Worm (Caenorhabditis elegans) whole organism, L2 larva: Measurements from ENCODE around the gene F44E2.6.

Experiments
- C34F6.9 ChIP-seq: fragments of 150-350 bp; optimal IDR thresholded peaks from 2 replicates; lab custom pipeline; 2014; ENCODE audit warnings: missing biosample characterization, missing genetic modification characterization
- F13H6.1 ChIP-seq: sonication (generic microtip); optimal IDR thresholded peaks from 2 replicates; lab custom pipeline; 2016; ENCODE audit warnings: missing genetic modification characterization, missing compliant biosample characterization
- R02D3.7 ChIP-seq: fragments of 150-350 bp; optimal IDR thresholded peaks from 2 replicates; lab custom pipeline; 2014; ENCODE audit warnings: missing biosample characterization, missing genetic modification characterization
- Y55F3AM.14 ChIP-seq: fragments of 200-800 bp; sonication (Bioruptor generic); optimal IDR thresholded peaks from 2 replicates; lab custom pipeline; 2018; ENCODE audit warnings: mild to moderate bottlenecking, missing genetic modification characterization, missing compliant biosample characterization
- ZK546.5 ChIP-seq: sonication (generic microtip); optimal IDR thresholded peaks from 2 replicates; lab custom pipeline; 2017; ENCODE audit warnings: missing biosample characterization, missing genetic modification characterization
- alr-1 ChIP-seq: fragments of 150-350 bp; optimal IDR thresholded peaks from 2 replicates; lab custom pipeline; 2014; ENCODE audit warnings: missing biosample characterization, missing genetic modification characterization
- aly-2 ChIP-seq: fragments of 150-350 bp; optimal IDR thresholded peaks from 2 replicates; lab custom pipeline; 2014; ENCODE audit warnings: missing biosample characterization, missing genetic modification characterization
- ama-1 ChIP-seq: fragments of 150-350 bp; optimal IDR thresholded peaks from 2 replicates; lab custom pipeline; 2018; ENCODE audit warnings: inconsistent platforms
- blmp-1 ChIP-seq: sonication (generic microtip); optimal IDR thresholded peaks from 2 replicates; lab custom pipeline; 2017; ENCODE audit warnings: missing genetic modification characterization, mild to moderate bottlenecking, missing compliant biosample characterization, antibody characterized with exemption, moderate library complexity; ENCODE audit not compliant: insufficient read depth
- ceh-16 ChIP-seq: fragments of 150-350 bp; optimal IDR thresholded peaks from 2 replicates; lab custom pipeline; 2014; ENCODE audit warnings: missing biosample characterization, missing genetic modification characterization
- ceh-82 ChIP-seq: fragments of 150-350 bp; optimal IDR thresholded peaks from 2 replicates; lab custom pipeline; 2014; ENCODE audit warnings: missing biosample characterization, missing genetic modification characterization
- crh-2 ChIP-seq: sonication (generic microtip); optimal IDR thresholded peaks from 2 replicates; lab custom pipeline; 2017; ENCODE audit warnings: missing biosample characterization, missing genetic modification characterization
- dmd-4 ChIP-seq: sonication (generic microtip); optimal IDR thresholded peaks from 2 replicates; lab custom pipeline; 2017; ENCODE audit warnings: missing biosample characterization, missing genetic modification characterization
- egl-27 ChIP-seq: sonication (generic microtip); optimal IDR thresholded peaks from 3 replicates; lab custom pipeline; 2017; ENCODE audit warnings: missing biosample characterization, missing genetic modification reagents, missing genetic modification characterization
- elt-1 ChIP-seq: fragments of 150-350 bp; optimal IDR thresholded peaks from 2 replicates; lab custom pipeline; 2014; ENCODE audit warnings: missing biosample characterization, missing genetic modification characterization
- elt-3 ChIP-seq: sonication (generic microtip); optimal IDR thresholded peaks from 2 replicates; lab custom pipeline; 2017; ENCODE audit warnings: missing biosample characterization, missing genetic modification characterization
- fos-1 ChIP-seq: fragments of 150-350 bp; optimal IDR thresholded peaks from 2 replicates; lab custom pipeline; 2014; ENCODE audit warnings: missing biosample characterization, missing genetic modification characterization
- gmeb-1 ChIP-seq: fragments of 150-350 bp; optimal IDR thresholded peaks from 2 replicates; lab custom pipeline; 2014; ENCODE audit warnings: missing biosample characterization, missing genetic modification characterization
- lin-11 ChIP-seq: fragments of 150-350 bp; sonication (generic microtip); optimal IDR thresholded peaks from 2 replicates; lab custom pipeline; 2014; ENCODE audit warnings: missing biosample characterization, missing genetic modification characterization, inconsistent platforms, mixed read lengths
- lin-13 ChIP-seq: fragments of 150-350 bp; optimal IDR thresholded peaks from 2 replicates; lab custom pipeline; 2014; ENCODE audit warnings: missing biosample characterization, missing genetic modification reagents, missing genetic modification characterization
- lin-39 ChIP-seq: fragments of 150-350 bp; optimal IDR thresholded peaks from 2 replicates; lab custom pipeline; 2014; ENCODE audit warnings: missing biosample characterization, missing genetic modification reagents, missing genetic modification characterization
- lsy-2 ChIP-seq, 2 experiments: fragments of 150-350 bp in 1 of 2; sonication (generic microtip) in 1 of 2; optimal IDR thresholded peaks; 2 replicates each; lab custom pipeline; 2014 to 2017; ENCODE audit warnings: missing biosample characterization in 2 of 2, missing genetic modification characterization in 2 of 2
- mab-5 ChIP-seq: fragments of 150-350 bp; optimal IDR thresholded peaks from 2 replicates; lab custom pipeline; 2014; ENCODE audit warnings: missing biosample characterization, missing genetic modification characterization
- mbf-1 ChIP-seq: sonication (generic microtip); optimal IDR thresholded peaks from 2 replicates; lab custom pipeline; 2017; ENCODE audit warnings: missing biosample characterization, missing genetic modification characterization
- mdl-1 ChIP-seq, 2 experiments: fragments of 150-350 bp in 1 of 2; sonication (generic microtip) in 1 of 2; optimal IDR thresholded peaks; 2 replicates each; lab custom pipeline; 2017; ENCODE audit warnings: missing biosample characterization in 2 of 2, missing genetic modification characterization in 2 of 2
- nhr-10 ChIP-seq: sonication (generic microtip); optimal IDR thresholded peaks from 2 replicates; lab custom pipeline; 2017; ENCODE audit warnings: missing biosample characterization, missing genetic modification characterization
- nhr-11 ChIP-seq: fragments of 150-350 bp; optimal IDR thresholded peaks from 2 replicates; lab custom pipeline; 2014; ENCODE audit warnings: missing biosample characterization, missing genetic modification characterization
- nhr-12 ChIP-seq: fragments of 150-350 bp; optimal IDR thresholded peaks from 2 replicates; lab custom pipeline; 2014; ENCODE audit warnings: missing biosample characterization, missing genetic modification characterization
- nhr-129 ChIP-seq: fragments of 150-350 bp; optimal IDR thresholded peaks from 2 replicates; lab custom pipeline; 2014; ENCODE audit warnings: missing biosample characterization, missing genetic modification characterization
- nhr-21 ChIP-seq: fragments of 150-350 bp; optimal IDR thresholded peaks from 2 replicates; lab custom pipeline; 2014; ENCODE audit warnings: missing biosample characterization, missing genetic modification characterization
- nhr-23 ChIP-seq: fragments of 150-350 bp; optimal IDR thresholded peaks from 2 replicates; lab custom pipeline; 2014; ENCODE audit warnings: missing biosample characterization, missing genetic modification reagents, missing genetic modification characterization
- nhr-237 ChIP-seq: fragments of 150-350 bp; optimal IDR thresholded peaks from 2 replicates; lab custom pipeline; 2014; ENCODE audit warnings: missing biosample characterization, missing genetic modification characterization
- nhr-25 ChIP-seq: fragments of 150-350 bp; sonication (generic microtip); optimal IDR thresholded peaks from 3 replicates; lab custom pipeline; 2014; ENCODE audit warnings: missing biosample characterization, missing genetic modification characterization
- nhr-6 ChIP-seq: fragments of 150-350 bp; optimal IDR thresholded peaks from 2 replicates; lab custom pipeline; 2014; ENCODE audit warnings: missing biosample characterization, missing genetic modification characterization
- nhr-77 ChIP-seq: fragments of 150-350 bp; optimal IDR thresholded peaks from 2 replicates; lab custom pipeline; 2014; ENCODE audit warnings: missing biosample characterization, missing genetic modification characterization
- peb-1 ChIP-seq: fragments of 150-350 bp; optimal IDR thresholded peaks from 2 replicates; lab custom pipeline; 2014; ENCODE audit warnings: missing biosample characterization, missing genetic modification characterization
- sem-4 ChIP-seq: fragments of 150-350 bp; optimal IDR thresholded peaks from 2 replicates; lab custom pipeline; 2014; ENCODE audit warnings: missing biosample characterization, missing genetic modification reagents, missing genetic modification characterization
- skn-1 ChIP-seq: sonication (generic microtip); optimal IDR thresholded peaks from 2 replicates; lab custom pipeline; 2017; ENCODE audit warnings: missing biosample characterization, missing genetic modification characterization
- sma-3 ChIP-seq: sonication (generic microtip); optimal IDR thresholded peaks from 2 replicates; lab custom pipeline; 2016; ENCODE audit warnings: missing genetic modification reagents, missing genetic modification characterization, missing compliant biosample characterization
- sma-9 ChIP-seq, 2 experiments: fragments of 150-350 bp in 1 of 2; sonication (generic microtip) in 1 of 2; optimal IDR thresholded peaks; 2 replicates each; lab custom pipeline; 2014 to 2016; ENCODE audit warnings: missing genetic modification characterization in 2 of 2, mild to moderate bottlenecking in 1 of 2, missing biosample characterization in 1 of 2, missing compliant biosample characterization in 1 of 2, missing genetic modification reagents in 1 of 2, moderate library complexity in 1 of 2
- snpc-4 ChIP-seq: fragments of 150-350 bp; optimal IDR thresholded peaks from 2 replicates; lab custom pipeline; 2014; ENCODE audit warnings: missing biosample characterization, missing genetic modification characterization
- unc-39 ChIP-seq: fragments of 150-350 bp; optimal IDR thresholded peaks from 2 replicates; lab custom pipeline; 2014; ENCODE audit warnings: missing biosample characterization, missing genetic modification characterization
- unc-55 ChIP-seq: fragments of 150-350 bp; sonication (generic microtip); optimal IDR thresholded peaks from 3 replicates; lab custom pipeline; 2014; ENCODE audit warnings: missing biosample characterization, missing genetic modification reagents, missing genetic modification characterization
- unc-62 ChIP-seq: fragments of 150-350 bp; optimal IDR thresholded peaks from 2 replicates; lab custom pipeline; 2014; ENCODE audit warnings: missing biosample characterization, missing genetic modification reagents, missing genetic modification characterization
- zag-1 ChIP-seq: fragments of 150-350 bp; optimal IDR thresholded peaks from 2 replicates; lab custom pipeline; 2014; ENCODE audit warnings: missing biosample characterization, missing genetic modification characterization
- ztf-1 ChIP-seq: fragments of 200-800 bp; sonication (Bioruptor generic); conservative IDR thresholded peaks from 2 replicates; pipeline ENCODE4 v1.3.6; 2022; ENCODE audit warnings: missing genetic modification characterization, missing compliant biosample characterization
- ztf-11 ChIP-seq: sonication (generic microtip); optimal IDR thresholded peaks from 2 replicates; lab custom pipeline; 2017; ENCODE audit warnings: missing biosample characterization, missing genetic modification characterization
- ztf-4 ChIP-seq: fragments of 150-350 bp; optimal IDR thresholded peaks from 2 replicates; lab custom pipeline; 2014; ENCODE audit warnings: missing biosample characterization, missing genetic modification characterization

The F44E2.6 gene

DNA sequence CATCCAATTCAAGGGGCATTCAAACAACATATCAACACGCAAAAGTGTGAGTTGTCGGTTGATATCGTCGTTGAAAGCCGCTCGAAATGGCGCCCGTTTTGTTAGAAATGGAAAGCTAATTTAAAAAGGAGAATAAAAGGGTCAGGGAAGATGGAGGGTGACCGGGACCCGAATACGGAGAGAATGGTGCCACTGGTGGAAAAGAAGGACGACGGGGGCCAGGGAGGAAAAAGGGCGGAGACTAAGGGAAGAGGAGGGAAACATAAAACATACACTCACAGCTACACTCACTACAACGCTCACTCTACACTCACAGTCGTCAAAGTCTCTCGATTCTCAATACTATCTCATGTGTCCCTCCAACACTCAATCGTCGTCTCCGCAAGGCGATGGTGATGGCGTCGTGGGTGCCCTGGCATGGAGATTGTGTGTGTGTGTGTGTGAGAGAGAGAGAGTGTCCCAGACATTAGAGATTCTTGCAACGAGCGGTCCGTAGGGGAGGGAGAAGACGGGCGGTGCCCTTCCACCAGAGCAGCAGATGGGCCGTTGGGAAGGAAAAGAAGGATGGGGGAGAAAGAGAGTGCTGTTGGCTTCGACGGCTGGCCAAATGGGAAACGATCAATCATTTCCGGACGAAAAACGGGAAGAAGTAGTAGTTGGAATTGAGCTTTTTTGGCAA, 29.1 kb upstream of the F44E2.6 start (continued):
- TF ChIP-seq egl-27: peak; percentile 41
- TF ChIP-seq alr-1 (tag; lab: Kevin White, UChicago): no peak
- peak; percentile 70 to 86 for TF ChIP-seq lsy-2 (tag; optimal IDR thresholded peaks at IDR 0.05; lab: Kevin White, UChicago)
- no peak for TF ChIP-seq R02D3.7 (tag; lab: Kevin White, UChicago)
- TF ChIP-seq skn-1 (tag; lab: Kevin White, UChicago): no peak
- TF ChIP-seq nhr-10 (tag; lab: Kevin White, UChicago): no peak

DNA sequence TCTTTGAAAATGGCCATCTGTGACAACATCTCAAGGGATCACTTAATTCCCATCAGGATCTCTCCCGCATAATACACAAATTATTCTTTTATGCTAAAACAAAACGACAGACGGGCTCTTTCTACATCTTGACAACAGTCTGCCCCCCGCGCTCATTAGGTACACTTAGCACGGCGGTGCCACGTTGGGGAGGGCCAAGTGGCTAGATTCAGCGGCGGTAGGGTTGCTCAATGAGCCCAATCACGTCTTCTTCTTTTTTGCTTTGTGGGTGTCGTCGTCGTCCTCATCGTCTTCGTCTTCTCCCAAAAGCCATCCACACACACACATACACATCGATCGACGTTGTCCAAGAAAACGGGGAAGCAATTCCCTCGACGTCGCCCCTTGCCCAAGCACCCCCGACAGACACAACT, 28.0 kb upstream of the F44E2.6 start:
- TF ChIP-seq ceh-82 (no peak), elt-1 (tag; lab: Kevin White, UChicago) (no peak), peb-1 (tag; lab: Kevin White, UChicago) (no peak), nhr-77 (no peak), Y55F3AM.14 (peak; percentile 37), nhr-21 (tag; lab: Kevin White, UChicago) (no peak), unc-39 (tag; lab: Kevin White, UChicago) (no peak), sem-4 (tag; lab: Kevin White, UChicago) (no peak), fos-1 (tag; lab: Kevin White, UChicago) (no peak), crh-2 (tag; lab: Kevin White, UChicago) (peak; percentile 18), ztf-4 (tag; lab: Kevin White, UChicago) (no peak), mab-5 (no peak), ztf-1 (GFP tag; lab: Robert Waterston, UW) (0 out of 2 replicates have a peak, but pooled peaks have one; percentile 43), dmd-4 (tag; lab: Kevin White, UChicago) (no peak), nhr-6 (tag; lab: Kevin White, UChicago) (no peak), nhr-23 (tag; lab: Kevin White, UChicago) (no peak), blmp-1 (tag; lab: Kevin White, UChicago) (no peak), elt-3 (tag; lab: Kevin White, UChicago) (no peak), C34F6.9 (tag; lab: Kevin White, UChicago) (no peak), alr-1 (tag; lab: Kevin White, UChicago) (no peak), nhr-12 (tag; lab: Kevin White, UChicago) (no peak), F13H6.1 (tag; lab: Kevin White, UChicago) (no peak), nhr-129 (tag; lab: Kevin White, UChicago) (no peak), sma-9 (GFP tag; optimal IDR thresholded peaks at IDR 0.05; lab: Kevin White, UChicago) (no peak), sma-9 (tag; optimal IDR thresholded peaks at IDR 0.05; lab: Kevin White, UChicago) (no peak), mbf-1 (tag; lab: Kevin White, UChicago) (no peak), snpc-4 (tag; lab: Kevin White, UChicago) (no peak), nhr-237 (tag; lab: Kevin White, UChicago) (no peak), sma-3 (GFP tag; lab: Kevin White, UChicago) (no peak), lin-11 (no peak), nhr-25 (tag; lab: Kevin White, UChicago) (no peak), lsy-2 (tag; optimal IDR thresholded peaks at IDR 0.05; lab: Kevin White, UChicago) (no peak), zag-1 (peak; percentile 55), nhr-11 (no peak), ceh-16 (tag; lab: Kevin White, UChicago) (no peak), aly-2 (tag; lab: Kevin White, UChicago) (no peak), R02D3.7 (tag; lab: Kevin White, UChicago) (no peak), ztf-11 (tag; lab: Kevin White, UChicago) (no peak), lin-39 (tag; lab: Kevin White, UChicago) (peak; percentile 34), gmeb-1 (no peak), ZK546.5 (tag; lab: Kevin White, UChicago) (no peak), ama-1 (lab: Kevin White, UChicago) (no peak), mdl-1 (tag; optimal IDR thresholded peaks at IDR 0.05; lab: Kevin White, UChicago) (no peak), skn-1 (tag; lab: Kevin White, UChicago) (no peak), egl-27 (no peak), unc-62 (GFP tag; lab: Kevin White, UChicago) (no peak), unc-55 (GFP tag; lab: Kevin White, UChicago) (peak; percentile 15), nhr-10 (tag; lab: Kevin White, UChicago) (no peak), lin-13 (no peak)
